Fruit fly (Drosophila melanogaster): ENCODE results near the gene Lectin-galC1.

The Lectin-galC1 gene

dm6 chr2L:19444734-19445140 is 27.5 kb downstream of the Lectin-galC1 start, which contains the start of gene Hs2st (continued):
- TF ChIP-seq zf30C (GFP tag; optimal IDR thresholded peaks at IDR 0.05) (no peak), trem (tag; optimal IDR thresholded peaks at IDR 0.05) (peak; percentile 83), NFAT (GFP tag; IDR thresholded peaks at IDR 0.05) (peak; percentile 93), Six4 (GFP tag; optimal IDR thresholded peaks at IDR 0.05) (peak; percentile 90), Dfd (GFP tag; optimal IDR thresholded peaks at IDR 0.05) (no peak), vnd (GFP tag; IDR thresholded peaks at IDR 0.05; ENCODE audit: partially characterized antibody) (peak; percentile 24; the same call in 1 of the 3 replicates), C15 (GFP tag; IDR thresholded peaks at IDR 0.05) (peak; percentile 83; the same call in 2 of the 3 replicates), CG15011 (GFP tag; optimal IDR thresholded peaks at IDR 0.05) (peak; percentile 80), sens-2 (GFP tag; IDR thresholded peaks at IDR 0.05) (peak; percentile 76), Poxn (GFP tag; IDR thresholded peaks at IDR 0.05) (peak; percentile 91), CG1647 (GFP tag; optimal IDR thresholded peaks at IDR 0.05) (peak; percentile 92), CG10209 (GFP tag; optimal IDR thresholded peaks at IDR 0.05) (peak; percentile 94), CG11398 (GFP tag; optimal IDR thresholded peaks at IDR 0.05) (peak; percentile 84), CG7839 (tag; optimal IDR thresholded peaks at IDR 0.05) (peak; percentile 91), Neu2 (GFP tag; optimal IDR thresholded peaks at IDR 0.05; ENCODE audit: borderline replicate concordance) (peak; percentile 72), ro (GFP tag; IDR thresholded peaks at IDR 0.05) (peak; percentile 70), CG31441 (GFP tag; IDR thresholded peaks at IDR 0.05) (no peak; the same call in 1 of the 2 replicates), Camta (GFP tag; optimal IDR thresholded peaks at IDR 0.05) (peak; percentile 90), al (GFP tag; IDR thresholded peaks at IDR 0.05) (peak; percentile 95), bcd (GFP tag; optimal IDR thresholded peaks at IDR 0.05) (peak; percentile 92), Ets65A (GFP tag) (peak; percentile 100), rib (GFP tag; IDR thresholded peaks at IDR 0.05) (peak; percentile 91; the same call in 1 of the 2 replicates), Elba2 (GFP tag; optimal IDR thresholded peaks at IDR 0.05) (peak; percentile 84), az2 (GFP tag; optimal IDR thresholded peaks at IDR 0.05) (peak; percentile 94), tap (tag; optimal IDR thresholded peaks at IDR 0.05) (peak; percentile 72), CG9609 (GFP tag; optimal IDR thresholded peaks at IDR 0.05) (peak; percentile 96), gro (GFP tag; optimal IDR thresholded peaks at IDR 0.05) (peak; percentile 96), Dip2 (GFP tag; IDR thresholded peaks at IDR 0.05) (peak; percentile 39; the same call in 1 of the 2 replicates), sim (GFP tag; IDR thresholded peaks at IDR 0.05) (peak; percentile 64; the same call in 1 of the 2 replicates), CG14710 (tag; optimal IDR thresholded peaks at IDR 0.05) (peak; percentile 93), otp (GFP tag; IDR thresholded peaks at IDR 0.05) (peak; percentile 79; the same call in 2 of the 3 replicates), MBD-R2 (GFP tag; IDR thresholded peaks at IDR 0.05) (peak; percentile 98), CG13775 (GFP tag; optimal IDR thresholded peaks at IDR 0.05) (peak; percentile 96), lola (GFP tag; optimal IDR thresholded peaks at IDR 0.05) (peak in 1 of 3 experiments; percentile 88), Stat92E (GFP tag; optimal IDR thresholded peaks at IDR 0.05) (peak in 1 of 3 experiments; percentile 59), E2f1 (GFP tag; IDR thresholded peaks at IDR 0.05) (peak; percentile 90), cas (GFP tag; IDR thresholded peaks at IDR 0.05) (peak; percentile 89), Lhr (GFP tag; optimal IDR thresholded peaks at IDR 0.05) (peak; percentile 92), CG13894 (tag; optimal IDR thresholded peaks at IDR 0.05) (peak; percentile 90), Asciz (GFP tag; optimal IDR thresholded peaks at IDR 0.05) (peak; percentile 62), Bdp1 (GFP tag; optimal IDR thresholded peaks at IDR 0.05) (peak; percentile 91), gcm2 (GFP tag; optimal IDR thresholded peaks at IDR 0.05) (peak; percentile 84), CG4730 (GFP tag; IDR thresholded peaks at IDR 0.05) (peak; percentile 90), da (GFP tag; optimal IDR thresholded peaks at IDR 0.05) (peak; percentile 94), Rfx (GFP tag; IDR thresholded peaks at IDR 0.05) (peak; percentile 96), Hmx (GFP tag; optimal IDR thresholded peaks at IDR 0.05) (peak; percentile 83), nerfin-1 (tag; optimal IDR thresholded peaks at IDR 0.05) (peak; percentile 98), lilli (GFP tag; optimal IDR thresholded peaks at IDR 0.05) (peak; percentile 98), bowl (GFP tag; IDR thresholded peaks at IDR 0.05) (peak; percentile 48; the same call in 1 of the 2 replicates), CG9932 (GFP tag; IDR thresholded peaks at IDR 0.05) (peak; percentile 98), Hsf (GFP tag; optimal IDR thresholded peaks at IDR 0.05) (peak; percentile 97)

Data from whole organism, embryonic.